Fruit fly (Drosophila melanogaster): ENCODE measurements around the gene scf.

The scf gene

DNA sequence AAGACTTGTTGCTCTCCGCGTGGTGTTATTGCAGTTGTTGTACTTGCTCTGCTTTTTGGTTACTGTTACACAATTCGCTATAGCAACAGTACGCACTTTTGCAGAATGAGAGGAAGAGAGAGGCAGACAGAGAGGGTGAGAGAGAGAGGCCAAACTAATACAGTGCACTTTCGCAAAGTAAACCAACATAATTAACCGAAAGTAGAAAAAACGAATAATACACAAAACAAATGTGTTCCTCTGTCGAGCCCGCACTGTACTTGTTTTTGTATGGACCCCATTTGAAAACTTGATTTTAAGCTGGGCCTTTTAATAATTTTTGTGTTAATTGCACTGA lies 36.9 kb downstream of the scf start:
- TF ChIP-seq usp (GFP tag; optimal IDR thresholded peaks at IDR 0.05) = no peak
- no peak for TF ChIP-seq Dll (optimal IDR thresholded peaks at IDR 0.05)
- no peak for TF ChIP-seq EcR (GFP tag; optimal IDR thresholded peaks at IDR 0.05)
- TF ChIP-seq pan (optimal IDR thresholded peaks at IDR 0.05) = no peak
- no peak for TF ChIP-seq CG8478 (optimal IDR thresholded peaks at IDR 0.05)
- TF ChIP-seq psq (optimal IDR thresholded peaks at IDR 0.05) = no peak

DNA sequence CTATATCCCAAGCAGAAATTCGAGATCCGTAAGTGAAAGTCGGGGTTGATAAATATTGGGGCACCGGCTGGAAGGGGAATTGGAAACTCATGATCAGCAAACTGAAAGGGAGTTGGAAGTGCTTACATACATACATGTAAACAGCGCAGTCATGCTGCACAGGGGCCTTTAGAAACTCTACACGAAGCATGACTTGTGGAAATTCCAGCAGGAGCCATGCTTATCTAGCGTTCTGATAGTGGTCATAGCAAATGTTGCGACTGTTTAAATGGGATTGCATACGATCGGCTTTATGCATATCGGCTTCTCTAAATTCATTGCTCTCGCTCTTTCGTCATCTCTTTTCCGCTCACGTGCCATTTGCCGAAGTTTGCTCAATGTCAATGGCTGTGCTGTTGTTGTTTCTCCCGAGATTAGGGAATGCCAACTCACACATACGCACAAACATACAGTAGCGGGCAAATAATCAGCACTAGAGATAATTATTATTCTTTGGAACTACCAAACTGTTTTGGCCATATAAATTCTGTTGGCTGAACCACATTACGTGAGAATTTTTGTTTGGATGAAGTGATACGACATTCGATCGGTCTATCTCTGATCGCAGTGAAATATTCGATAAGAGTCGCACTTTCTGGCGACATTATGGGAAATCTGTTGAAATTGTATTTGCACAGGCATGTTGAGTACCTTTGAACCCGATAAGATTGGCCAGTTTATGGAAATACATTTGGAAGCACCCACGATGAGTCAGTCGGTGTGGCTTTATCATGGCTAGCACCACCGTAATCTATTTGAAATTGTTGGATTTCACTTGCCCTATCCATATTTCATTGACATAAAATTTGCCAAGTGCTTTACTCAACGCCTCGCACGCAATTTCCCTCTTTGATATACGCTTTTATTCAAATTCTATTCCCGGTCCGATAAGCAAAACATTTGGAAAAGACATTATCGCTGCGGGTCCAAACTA lies 37.8 kb downstream of the scf start:
- TF ChIP-seq CG8478 (optimal IDR thresholded peaks at IDR 0.05) (no peak), EcR (GFP tag; optimal IDR thresholded peaks at IDR 0.05) (no peak), pan (optimal IDR thresholded peaks at IDR 0.05) (no peak), usp (GFP tag; optimal IDR thresholded peaks at IDR 0.05) (no peak), Dll (optimal IDR thresholded peaks at IDR 0.05) (no peak), psq (optimal IDR thresholded peaks at IDR 0.05) (no peak)

DNA sequence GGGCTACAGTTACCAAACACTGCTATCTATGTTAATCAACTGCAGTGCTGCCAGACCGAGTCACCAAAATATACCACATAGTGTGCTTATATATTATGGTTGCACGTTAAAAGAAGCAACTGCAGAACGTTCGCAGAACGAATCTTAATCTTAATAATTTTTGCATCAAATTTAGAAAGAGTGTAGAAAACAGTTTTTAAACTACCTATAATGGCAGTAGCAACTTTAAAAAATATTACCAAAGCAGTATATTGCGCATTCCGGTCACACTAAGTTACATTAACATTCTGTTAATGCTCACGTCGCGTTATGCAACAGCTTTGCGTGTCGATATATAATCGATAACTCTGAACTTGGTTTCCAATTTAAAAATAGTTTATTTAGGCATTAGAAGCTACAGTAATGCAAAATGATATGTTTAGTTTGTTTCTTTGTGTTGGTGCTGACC lies 43.7 kb downstream of the scf start, which contains the start of gene indra:
indra (minus strand) TSS at position 271 of the 448 bp plus-strand sequence.
- no peak for TF ChIP-seq CG8478 (optimal IDR thresholded peaks at IDR 0.05)
- TF ChIP-seq usp (GFP tag; optimal IDR thresholded peaks at IDR 0.05) = no peak
- no peak for TF ChIP-seq psq (optimal IDR thresholded peaks at IDR 0.05)
- TF ChIP-seq EcR (GFP tag; optimal IDR thresholded peaks at IDR 0.05) = no peak
- no peak for TF ChIP-seq Dll (optimal IDR thresholded peaks at IDR 0.05)
- no peak for TF ChIP-seq pan (optimal IDR thresholded peaks at IDR 0.05)

DNA sequence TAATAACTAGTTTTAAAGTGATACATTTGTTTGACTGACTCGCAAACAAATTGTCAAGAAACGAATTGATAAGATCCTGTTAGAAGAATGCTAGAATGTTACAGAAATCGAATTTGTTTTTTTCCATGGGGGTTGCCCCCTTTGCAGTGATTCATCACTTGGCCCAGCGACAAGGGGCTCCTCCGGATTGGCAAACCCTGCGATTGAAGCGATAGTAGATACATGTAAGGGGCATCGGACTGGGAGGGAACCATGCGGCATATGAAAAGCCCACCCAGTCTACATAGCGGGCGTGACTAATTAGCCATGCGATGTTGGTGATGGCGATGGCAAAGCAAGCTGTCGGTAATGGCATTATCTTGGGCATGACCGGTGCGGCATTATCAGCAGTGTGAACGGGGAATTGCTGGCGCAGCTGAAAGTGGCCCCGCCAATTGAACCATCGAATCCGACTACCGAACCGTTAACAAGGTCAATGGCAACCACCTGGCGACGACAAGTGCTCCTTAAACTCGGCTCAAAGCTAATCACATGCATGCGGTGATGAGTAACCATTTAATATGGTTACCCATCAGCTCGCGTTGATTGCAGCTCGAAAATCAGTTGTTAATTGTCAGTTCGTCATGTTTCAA lies 48.6 kb downstream of the scf start:
- no peak for TF ChIP-seq pan (optimal IDR thresholded peaks at IDR 0.05)
- TF ChIP-seq EcR (GFP tag; optimal IDR thresholded peaks at IDR 0.05) = no peak
- no peak for TF ChIP-seq Dll (optimal IDR thresholded peaks at IDR 0.05)
- TF ChIP-seq usp (GFP tag; optimal IDR thresholded peaks at IDR 0.05) = no peak
- no peak for TF ChIP-seq CG8478 (optimal IDR thresholded peaks at IDR 0.05)
- TF ChIP-seq psq (optimal IDR thresholded peaks at IDR 0.05) = no peak

DNA sequence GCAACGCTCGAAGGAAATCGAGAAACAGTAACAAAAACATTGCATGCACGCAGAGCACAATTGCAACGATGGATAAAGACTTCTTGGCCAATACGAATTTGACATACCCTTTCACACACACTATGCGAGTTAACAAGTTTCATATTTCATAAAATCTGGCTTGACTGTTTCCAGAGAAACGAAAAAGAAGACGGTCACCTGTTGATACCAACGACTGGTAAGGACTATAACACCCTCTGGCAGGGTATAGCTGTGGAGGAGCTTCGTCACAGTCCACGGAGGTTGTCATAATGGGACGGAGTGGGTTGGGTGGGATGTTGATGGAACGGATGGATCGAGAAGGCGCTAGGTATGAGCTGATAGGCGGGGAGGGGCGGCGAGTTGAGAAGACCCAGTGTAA lies 49.8 kb downstream of the scf start:
- no peak for TF ChIP-seq EcR (GFP tag; optimal IDR thresholded peaks at IDR 0.05)
- no peak for TF ChIP-seq CG8478 (optimal IDR thresholded peaks at IDR 0.05)
- TF ChIP-seq psq (optimal IDR thresholded peaks at IDR 0.05) = no peak
- no peak for TF ChIP-seq pan (optimal IDR thresholded peaks at IDR 0.05)
- no peak for TF ChIP-seq Dll (optimal IDR thresholded peaks at IDR 0.05)
- no peak for TF ChIP-seq usp (GFP tag; optimal IDR thresholded peaks at IDR 0.05)

DNA sequence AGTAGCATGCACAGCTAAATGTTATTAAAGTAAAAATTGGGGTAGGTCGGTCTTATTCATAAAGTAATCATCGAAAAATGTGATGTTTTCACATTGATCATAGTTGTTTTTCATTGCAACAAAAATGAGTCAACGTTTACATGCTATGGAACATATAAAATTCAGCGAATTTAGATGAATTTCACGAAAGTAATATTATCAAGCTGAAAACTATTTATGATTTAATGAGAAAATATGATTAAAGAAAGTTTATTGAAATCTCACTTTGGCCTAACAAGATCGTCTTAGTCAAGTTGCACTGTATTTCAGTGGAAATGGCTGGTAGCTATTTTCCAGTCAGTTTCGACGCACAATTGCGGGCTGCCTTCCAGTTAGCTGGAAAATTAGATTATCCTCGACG lies 50.5 kb downstream of the scf start:
- TF ChIP-seq psq (optimal IDR thresholded peaks at IDR 0.05) (no peak), EcR (GFP tag; optimal IDR thresholded peaks at IDR 0.05) (no peak), pan (optimal IDR thresholded peaks at IDR 0.05) (no peak), usp (GFP tag; optimal IDR thresholded peaks at IDR 0.05) (no peak), CG8478 (optimal IDR thresholded peaks at IDR 0.05) (no peak), Dll (optimal IDR thresholded peaks at IDR 0.05) (no peak)

DNA sequence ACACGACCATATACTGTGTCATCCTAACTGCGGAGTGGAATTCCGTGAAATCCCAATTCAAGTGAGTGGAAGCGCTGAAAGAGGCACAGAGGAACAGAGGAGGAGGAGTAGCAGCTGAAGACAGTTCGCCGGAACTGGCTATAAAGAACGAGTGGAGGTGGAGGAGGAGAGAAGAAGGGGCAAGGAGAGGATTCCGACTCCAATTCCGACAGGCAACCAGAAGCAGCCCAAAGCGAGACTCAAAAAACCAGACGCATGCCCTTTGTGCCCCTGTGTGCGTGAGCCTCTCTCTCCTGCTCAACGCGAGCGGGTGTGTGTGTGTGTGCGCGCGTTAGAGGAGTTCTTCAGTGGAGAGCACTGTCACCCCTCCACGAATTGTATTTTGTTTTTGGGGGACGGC lies 50.9 kb downstream of the scf start:
- TF ChIP-seq CG8478 (optimal IDR thresholded peaks at IDR 0.05) (no peak), usp (GFP tag; optimal IDR thresholded peaks at IDR 0.05) (no peak)
